Fruit fly (Drosophila melanogaster): Measurements from ENCODE around the gene CAH8.

CAH8 gene

dm6 chr3R:22356464-22357410, 32.8 kb downstream of the CAH8 start, which contains the start of gene Sar1 (continued):
- TF ChIP-seq mld (GFP tag; IDR thresholded peaks at IDR 0.05; ENCODE audit: partially characterized antibody) (peak; percentile 72; the same call in 2 of the 3 replicates), ttk (GFP tag; IDR thresholded peaks at IDR 0.05) (no peak), Atf3 (GFP tag; optimal IDR thresholded peaks at IDR 0.05) (no peak), CG16863 (GFP tag; optimal IDR thresholded peaks at IDR 0.05) (no peak), fd96Cb (tag; optimal IDR thresholded peaks at IDR 0.05) (no peak), CG1647 (GFP tag; optimal IDR thresholded peaks at IDR 0.05) (no peak), bbx (GFP tag; IDR thresholded peaks at IDR 0.05; ENCODE audit: partially characterized antibody) (peak; percentile 96), stc (GFP tag; IDR thresholded peaks at IDR 0.05) (no peak), kah (GFP tag; optimal IDR thresholded peaks at IDR 0.05) (no peak), sens-2 (GFP tag; IDR thresholded peaks at IDR 0.05) (no peak), MTF-1 (GFP tag; optimal IDR thresholded peaks at IDR 0.05; ENCODE audit: borderline replicate concordance) (no peak), trh (GFP tag; optimal IDR thresholded peaks at IDR 0.05) (no peak), danr (GFP tag; IDR thresholded peaks at IDR 0.05) (no peak), Dp (GFP tag; optimal IDR thresholded peaks at IDR 0.05) (peak; percentile 100), da (GFP tag; optimal IDR thresholded peaks at IDR 0.05) (no peak), CG10366 (GFP tag; IDR thresholded peaks at IDR 0.05) (no peak), CG1792 (GFP tag; optimal IDR thresholded peaks at IDR 0.05) (peak; percentile 35), croc (GFP tag; conservative IDR thresholded peaks at IDR 0.05) (no peak), CG2889 (GFP tag; IDR thresholded peaks at IDR 0.05) (no peak), CG13123 (GFP tag; optimal IDR thresholded peaks at IDR 0.05) (no peak), Hsf (GFP tag; optimal IDR thresholded peaks at IDR 0.05) (peak; percentile 29), CG10543 (GFP tag; optimal IDR thresholded peaks at IDR 0.05) (peak; percentile 48), CG2712 (tag; optimal IDR thresholded peaks at IDR 0.05) (peak; percentile 68), CG30020 (tag; optimal IDR thresholded peaks at IDR 0.05) (peak; percentile 13), Aef1 (GFP tag; IDR thresholded peaks at IDR 0.05) (no peak), CG3838 (GFP tag; optimal IDR thresholded peaks at IDR 0.05) (no peak), CG4360 (GFP tag; IDR thresholded peaks at IDR 0.05) (no peak), sob (GFP tag; IDR thresholded peaks at IDR 0.05) (peak; percentile 57; the same call in 1 of the 2 replicates), Mrtf (GFP tag; IDR thresholded peaks at IDR 0.05) (no peak), CG3163 (GFP tag; optimal IDR thresholded peaks at IDR 0.05) (peak; percentile 60), CG18619 (GFP tag; optimal IDR thresholded peaks at IDR 0.05) (no peak), C15 (GFP tag; IDR thresholded peaks at IDR 0.05) (no peak), CG14050 (GFP tag; IDR thresholded peaks at IDR 0.05) (no peak), run (tag; optimal IDR thresholded peaks at IDR 0.05) (no peak), CG5953 (GFP tag; IDR thresholded peaks at IDR 0.05) (no peak), ham (GFP tag; IDR thresholded peaks at IDR 0.05) (no peak; the same call in 1 of the 2 replicates), Adf1 (GFP tag; IDR thresholded peaks at IDR 0.05) (no peak; the same call in 1 of the 2 replicates), zen2 (GFP tag; IDR thresholded peaks at IDR 0.05; ENCODE audit: partially characterized antibody) (peak; percentile 82), CG6254 (GFP tag; optimal IDR thresholded peaks at IDR 0.05) (peak; percentile 16), CG5245 (GFP tag; optimal IDR thresholded peaks at IDR 0.05) (no peak), CG1603 (tag; optimal IDR thresholded peaks at IDR 0.05) (peak; percentile 92), gro (GFP tag; optimal IDR thresholded peaks at IDR 0.05) (peak; percentile 81), CG14710 (tag; optimal IDR thresholded peaks at IDR 0.05) (peak; percentile 84), sd (tag; optimal IDR thresholded peaks at IDR 0.05) (peak; percentile 4), CG31365 (tag; optimal IDR thresholded peaks at IDR 0.05) (no peak), inv (GFP tag; IDR thresholded peaks at IDR 0.05; ENCODE audit: partially characterized antibody) (peak; percentile 89), CG17802 (tag; optimal IDR thresholded peaks at IDR 0.05) (no peak), chif (GFP tag; optimal IDR thresholded peaks at IDR 0.05) (peak; percentile 0 to 46), CG11504 (tag; optimal IDR thresholded peaks at IDR 0.05) (peak; percentile 79)

Data from whole organism, embryonic.